Worm (Caenorhabditis elegans): ENCODE data around the gene dnj-5.

Gene dnj-5

ce11 chrII:6822347-6822746 lies 35.8 kb downstream of the dnj-5 start (continued):
- TF ChIP-seq lin-14 (GFP tag; optimal IDR thresholded peaks at IDR 0.05) (peak; percentile 94), dpl-1 (GFP tag; optimal IDR thresholded peaks at IDR 0.05) (peak in 2 of 3 experiments; percentile 7 to 10), pag-3 (tag; optimal IDR thresholded peaks at IDR 0.05; ENCODE audit: borderline replicate concordance, insufficient read depth) (peak; percentile 80), ztf-11 (tag; optimal IDR thresholded peaks at IDR 0.05) (no peak), jun-1 (tag; optimal IDR thresholded peaks at IDR 0.05) (peak; percentile 0), rnt-1 (tag; optimal IDR thresholded peaks at IDR 0.05) (peak; percentile 87), C16A3.4 (tag; optimal IDR thresholded peaks at IDR 0.05) (peak; percentile 41), unc-86 (tag; optimal IDR thresholded peaks at IDR 0.05) (no peak), mdl-1 (tag; optimal IDR thresholded peaks at IDR 0.05) (peak in 1 of 2 experiments; percentile 44), efl-3 (GFP tag; optimal IDR thresholded peaks at IDR 0.05) (peak; percentile 30), elt-3 (tag; optimal IDR thresholded peaks at IDR 0.05) (peak; percentile 14 to 89 (median 58)), nhr-20 (tag; optimal IDR thresholded peaks at IDR 0.05) (peak; percentile 81), egl-27 (tag; optimal IDR thresholded peaks at IDR 0.05) (peak; percentile 62 to 64), lin-13 (GFP tag; optimal IDR thresholded peaks at IDR 0.05) (no peak), lsy-2 (tag; optimal IDR thresholded peaks at IDR 0.05) (peak; percentile 41 to 70), pqm-1 (tag; optimal IDR thresholded peaks at IDR 0.05) (no peak), fos-1 (tag; optimal IDR thresholded peaks at IDR 0.05) (peak; percentile 31)

ce11 chrII:6821832-6822231 lies 36.3 kb downstream of the dnj-5 start:
- no peak for TF ChIP-seq zip-4 (GFP tag; optimal IDR thresholded peaks at IDR 0.05)
- TF ChIP-seq nhr-19 (GFP tag; conservative IDR thresholded peaks at IDR 0.05) = no peak
- TF ChIP-seq tlp-1 (tag; optimal IDR thresholded peaks at IDR 0.05) = peak; percentile 72
- TF ChIP-seq aly-2 (tag; optimal IDR thresholded peaks at IDR 0.05) = no peak
- TF ChIP-seq nhr-20 (tag; optimal IDR thresholded peaks at IDR 0.05) = peak; percentile 44
- TF ChIP-seq elt-2 (tag; optimal IDR thresholded peaks at IDR 0.05) = peak; percentile 80
- TF ChIP-seq egl-13 (tag; optimal IDR thresholded peaks at IDR 0.05) = no peak
- no peak for TF ChIP-seq lin-13 (GFP tag; optimal IDR thresholded peaks at IDR 0.05)
- TF ChIP-seq aha-1 (tag; optimal IDR thresholded peaks at IDR 0.05) = no peak
- TF ChIP-seq elt-3 (tag; optimal IDR thresholded peaks at IDR 0.05) = peak in 3 of 6 experiments; percentile 4 to 50 (median 33)
- TF ChIP-seq nhr-47 (tag; optimal IDR thresholded peaks at IDR 0.05) = no peak
- TF ChIP-seq unc-30 (tag; optimal IDR thresholded peaks at IDR 0.05) = no peak
- no peak for TF ChIP-seq skn-1 (tag; optimal IDR thresholded peaks at IDR 0.05)
- no peak for TF ChIP-seq nhr-84 (tag; optimal IDR thresholded peaks at IDR 0.05)
- no peak for TF ChIP-seq pqm-1 (tag; optimal IDR thresholded peaks at IDR 0.05)
- no peak for TF ChIP-seq unc-86 (tag; optimal IDR thresholded peaks at IDR 0.05)

ce11 chrII:6821118-6821517 lies 37.0 kb downstream of the dnj-5 start:
- TF ChIP-seq lir-3 (tag; optimal IDR thresholded peaks at IDR 0.05; ENCODE audit: poor library complexity) = no peak
- no peak for TF ChIP-seq nhr-12 (tag; optimal IDR thresholded peaks at IDR 0.05)
- no peak for TF ChIP-seq egl-13 (tag; optimal IDR thresholded peaks at IDR 0.05)
- peak; percentile 27 for TF ChIP-seq pag-3 (tag; optimal IDR thresholded peaks at IDR 0.05; ENCODE audit: borderline replicate concordance, insufficient read depth)
- no peak for TF ChIP-seq unc-30 (tag; optimal IDR thresholded peaks at IDR 0.05)
- TF ChIP-seq efl-1 (optimal IDR thresholded peaks at IDR 0.05) = peak in 1 of 2 experiments; percentile 1
- no peak for TF ChIP-seq efl-1 (GFP tag; optimal IDR thresholded peaks at IDR 0.05 in 1 of 2)
- TF ChIP-seq lsy-2 (tag; optimal IDR thresholded peaks at IDR 0.05) = peak in 1 of 2 experiments; percentile 59
- TF ChIP-seq unc-62 (GFP tag; optimal IDR thresholded peaks at IDR 0.05) = no peak
- TF ChIP-seq nhr-77 (tag; optimal IDR thresholded peaks at IDR 0.05) = peak; percentile 8
- no peak for TF ChIP-seq ets-5 (GFP tag; IDR thresholded peaks at IDR 0.05)
- TF ChIP-seq lin-35 (GFP tag; optimal IDR thresholded peaks at IDR 0.05) = no peak
- no peak for TF ChIP-seq mab-9 (GFP tag; IDR thresholded peaks at IDR 0.05)
- TF ChIP-seq irx-1 (tag; optimal IDR thresholded peaks at IDR 0.05) = peak; percentile 31
- no peak for TF ChIP-seq nhr-84 (tag; optimal IDR thresholded peaks at IDR 0.05)
- no peak for TF ChIP-seq hpl-2 (GFP tag; optimal IDR thresholded peaks at IDR 0.05)
- peak; percentile 88 for TF ChIP-seq blmp-1 (tag; optimal IDR thresholded peaks at IDR 0.05)
- peak; percentile 24 for TF ChIP-seq rnt-1 (tag; optimal IDR thresholded peaks at IDR 0.05)
- TF ChIP-seq nhr-85 (tag) = peak; percentile 96
- no peak for TF ChIP-seq pax-3 (tag; optimal IDR thresholded peaks at IDR 0.05)
- no peak for TF ChIP-seq C04F5.9 (tag; optimal IDR thresholded peaks at IDR 0.05)
- no peak for TF ChIP-seq C34B4.2 (tag; optimal IDR thresholded peaks at IDR 0.05)
- no peak for TF ChIP-seq lin-13 (GFP tag; optimal IDR thresholded peaks at IDR 0.05)
- no peak for TF ChIP-seq hlh-17 (GFP tag; optimal IDR thresholded peaks at IDR 0.05; ENCODE audit: borderline replicate concordance)
- peak; percentile 51 for TF ChIP-seq mep-1 (tag; optimal IDR thresholded peaks at IDR 0.05)
- no peak for TF ChIP-seq nhr-237 (tag; optimal IDR thresholded peaks at IDR 0.05)
- TF ChIP-seq elt-2 (tag; optimal IDR thresholded peaks at IDR 0.05) = no peak
- TF ChIP-seq egl-27 (tag; optimal IDR thresholded peaks at IDR 0.05) = no peak
- no peak for TF ChIP-seq ztf-4 (tag; optimal IDR thresholded peaks at IDR 0.05)
- no peak for TF ChIP-seq aly-2 (tag; optimal IDR thresholded peaks at IDR 0.05)
